Fruit fly (Drosophila melanogaster): Measurements from ENCODE around the gene Cyp12e1.
A peak's percentile ranks its signal among the peaks of the same experiment; 100 is the strongest.

The Cyp12e1 gene

dm6 chr3R:10390914-10391377 is 43.6 kb upstream of the Cyp12e1 start (continued):
- no peak for TF ChIP-seq CG9817 (tag; optimal IDR thresholded peaks at IDR 0.05)
- TF ChIP-seq CG8478 (optimal IDR thresholded peaks at IDR 0.05), result no peak
- TF ChIP-seq ro (GFP tag; IDR thresholded peaks at IDR 0.05), result no peak
- TF ChIP-seq CG15514 (GFP tag; optimal IDR thresholded peaks at IDR 0.05), result no peak
- TF ChIP-seq Neu2 (GFP tag; optimal IDR thresholded peaks at IDR 0.05; ENCODE audit: borderline replicate concordance), result no peak
- TF ChIP-seq CG13424 (tag; optimal IDR thresholded peaks at IDR 0.05), result no peak
- peak; percentile 50 for TF ChIP-seq CG34376 (GFP tag; optimal IDR thresholded peaks at IDR 0.05)
- TF ChIP-seq Eip74EF (GFP tag; optimal IDR thresholded peaks at IDR 0.05), result peak in 1 of 2 experiments; percentile 21
- TF ChIP-seq zen2 (GFP tag; IDR thresholded peaks at IDR 0.05; ENCODE audit: partially characterized antibody), result no peak
- TF ChIP-seq her (GFP tag; optimal IDR thresholded peaks at IDR 0.05), result no peak
- TF ChIP-seq hbn (GFP tag; IDR thresholded peaks at IDR 0.05; ENCODE audit: partially characterized antibody), result no peak
- no peak for TF ChIP-seq HLH4C (GFP tag; IDR thresholded peaks at IDR 0.05; ENCODE audit: partially characterized antibody)
- no peak for TF ChIP-seq Nf-YB (GFP tag; optimal IDR thresholded peaks at IDR 0.05)
- TF ChIP-seq CG1602 (GFP tag; optimal IDR thresholded peaks at IDR 0.05), result no peak
- no peak for TF ChIP-seq lov (optimal IDR thresholded peaks at IDR 0.05)
- TF ChIP-seq lov (GFP tag; IDR thresholded peaks at IDR 0.05), result no peak
- TF ChIP-seq CG13624 (GFP tag; optimal IDR thresholded peaks at IDR 0.05), result peak; percentile 12
- TF ChIP-seq pros (GFP tag; optimal IDR thresholded peaks at IDR 0.05), result no peak
- TF ChIP-seq Myb (GFP tag; optimal IDR thresholded peaks at IDR 0.05), result no peak
- TF ChIP-seq CG10209 (GFP tag; optimal IDR thresholded peaks at IDR 0.05), result no peak
- TF ChIP-seq ci (GFP tag; IDR thresholded peaks at IDR 0.05), result no peak
- peak; percentile 62 for TF ChIP-seq Hey (tag; optimal IDR thresholded peaks at IDR 0.05)
- no peak for TF ChIP-seq Taf1 (GFP tag; IDR thresholded peaks at IDR 0.05)
- no peak for TF ChIP-seq Rx (GFP tag; IDR thresholded peaks at IDR 0.05)
- TF ChIP-seq CG6272 (GFP tag; IDR thresholded peaks at IDR 0.05), result no peak
- no peak for TF ChIP-seq GATAe (GFP tag; conservative IDR thresholded peaks at IDR 0.05)
- TF ChIP-seq Dfd (GFP tag; optimal IDR thresholded peaks at IDR 0.05), result no peak
- TF ChIP-seq CG10431 (GFP tag; optimal IDR thresholded peaks at IDR 0.05), result no peak
- no peak for TF ChIP-seq sim (GFP tag; IDR thresholded peaks at IDR 0.05)
- no peak for TF ChIP-seq wor (GFP tag; IDR thresholded peaks at IDR 0.05)
- no peak for TF ChIP-seq H2.0 (GFP tag; IDR thresholded peaks at IDR 0.05)
- TF ChIP-seq Doc3 (GFP tag; IDR thresholded peaks at IDR 0.05; ENCODE audit: partially characterized antibody), result no peak
- no peak for TF ChIP-seq ara (GFP tag; IDR thresholded peaks at IDR 0.05)
- TF ChIP-seq ERR (GFP tag; optimal IDR thresholded peaks at IDR 0.05), result no peak
- no peak for TF ChIP-seq gem (tag; optimal IDR thresholded peaks at IDR 0.05)
- TF ChIP-seq z (GFP tag; IDR thresholded peaks at IDR 0.05), result no peak
- no peak for TF ChIP-seq CG18476 (GFP tag; optimal IDR thresholded peaks at IDR 0.05)
- no peak for TF ChIP-seq CG18619 (GFP tag; optimal IDR thresholded peaks at IDR 0.05)
- TF ChIP-seq CG17186 (GFP tag; optimal IDR thresholded peaks at IDR 0.05), result no peak
- no peak for TF ChIP-seq CG3163 (GFP tag; optimal IDR thresholded peaks at IDR 0.05)
- no peak for TF ChIP-seq hkb (optimal IDR thresholded peaks at IDR 0.05)
- no peak for TF ChIP-seq hkb (GFP tag; IDR thresholded peaks at IDR 0.05)
- TF ChIP-seq CG30403 (GFP tag; optimal IDR thresholded peaks at IDR 0.05), result no peak
- TF ChIP-seq CG7271 (tag; optimal IDR thresholded peaks at IDR 0.05), result no peak
- TF ChIP-seq Optix (GFP tag; IDR thresholded peaks at IDR 0.05), result no peak
- TF ChIP-seq seq (GFP tag; IDR thresholded peaks at IDR 0.05), result no peak
- TF ChIP-seq CG14050 (GFP tag; IDR thresholded peaks at IDR 0.05), result no peak
- peak; percentile 33; the same call in 1 of the 2 replicates for TF ChIP-seq CG32767 (GFP tag; IDR thresholded peaks at IDR 0.05)
- no peak for TF ChIP-seq onecut (GFP tag; IDR thresholded peaks at IDR 0.05)
- TF ChIP-seq CG12744 (GFP tag; optimal IDR thresholded peaks at IDR 0.05), result no peak
- TF ChIP-seq CG17912 (GFP tag; optimal IDR thresholded peaks at IDR 0.05), result no peak
- TF ChIP-seq sob (GFP tag; IDR thresholded peaks at IDR 0.05), result no peak
- peak; percentile 7 for TF ChIP-seq CG12104 (GFP tag; optimal IDR thresholded peaks at IDR 0.05)

All from whole organism, embryonic.